Fruit fly (Drosophila melanogaster) whole organism, embryonic: Measurements from ENCODE around the gene Lcp65Ag3.

Experiments
- C15 ChIP-seq: fragments of 200-800 bp; sonication (Bioruptor generic); IDR thresholded peaks from 3 replicates; pipeline ENCODE4 v1.3.6; 2022; ENCODE audit warnings: missing biosample characterization, missing genetic modification characterization
- CG10654 ChIP-seq: fragments of 200-800 bp; sonication (Bioruptor generic); optimal IDR thresholded peaks from 2 replicates; lab custom pipeline; 2016; ENCODE audit warnings: missing biosample characterization, missing genetic modification characterization
- CG11504 ChIP-seq: fragments of 200-800 bp; sonication (Bioruptor generic); optimal IDR thresholded peaks from 3 replicates; lab custom pipeline; 2019; ENCODE audit warnings: missing biosample characterization, mild to moderate bottlenecking, missing genetic modification characterization, moderate library complexity
- CG12236 ChIP-seq: fragments of 200-800 bp; sonication (Bioruptor generic); optimal IDR thresholded peaks from 2 replicates; lab custom pipeline; 2016; ENCODE audit warnings: missing biosample characterization, missing genetic modification characterization
- CG13296 ChIP-seq: fragments of 200-800 bp; sonication (Bioruptor generic); optimal IDR thresholded peaks from 3 replicates; lab custom pipeline; 2018; ENCODE audit warnings: missing biosample characterization, mild to moderate bottlenecking, missing genetic modification characterization
- CG15269 ChIP-seq: fragments of 200-800 bp; sonication (Bioruptor generic); optimal IDR thresholded peaks from 2 replicates; lab custom pipeline; 2018; ENCODE audit warnings: missing biosample characterization, mild to moderate bottlenecking, missing genetic modification characterization, moderate library complexity
- CG1603 ChIP-seq: fragments of 200-800 bp; sonication (Bioruptor generic); optimal IDR thresholded peaks from 2 replicates; lab custom pipeline; 2019; ENCODE audit warnings: missing biosample characterization, mild to moderate bottlenecking, missing genetic modification characterization, moderate library complexity
- CG17361 ChIP-seq: fragments of 200-800 bp; sonication (Bioruptor generic); IDR thresholded peaks from 3 replicates; pipeline ENCODE4 v1.3.6; 2022; ENCODE audit warnings: missing biosample characterization, missing genetic modification characterization
- CG1792 ChIP-seq: fragments of 200-800 bp; sonication (Bioruptor generic); optimal IDR thresholded peaks from 2 replicates; lab custom pipeline; 2016; ENCODE audit warnings: missing biosample characterization, missing genetic modification characterization
- CG2116 ChIP-seq: fragments of 200-800 bp; sonication (Bioruptor generic); optimal IDR thresholded peaks from 3 replicates; lab custom pipeline; 2018; ENCODE audit warnings: missing biosample characterization, mild to moderate bottlenecking, missing genetic modification characterization
- CG30020 ChIP-seq: fragments of 200-800 bp; optimal IDR thresholded peaks from 2 replicates; lab custom pipeline; 2019; ENCODE audit warnings: missing biosample characterization, mild to moderate bottlenecking, missing genetic modification characterization, moderate library complexity
- CG31365 ChIP-seq: fragments of 200-800 bp; sonication (Bioruptor generic); optimal IDR thresholded peaks from 2 replicates; lab custom pipeline; 2018; ENCODE audit warnings: missing biosample characterization, mild to moderate bottlenecking, missing genetic modification characterization
- CG33557 ChIP-seq: fragments of 200-800 bp; sonication (Bioruptor generic); optimal IDR thresholded peaks from 2 replicates; lab custom pipeline; 2019; ENCODE audit warnings: missing biosample characterization, mild to moderate bottlenecking, missing genetic modification characterization, moderate library complexity
- CG34422 ChIP-seq: fragments of 200-800 bp; sonication (Bioruptor generic); IDR thresholded peaks from 3 replicates; pipeline ENCODE4 v1.3.6; 2022; ENCODE audit warnings: missing biosample characterization, missing genetic modification characterization
- CG4282 ChIP-seq: fragments of 200-800 bp; sonication (Bioruptor generic); optimal IDR thresholded peaks from 2 replicates; lab custom pipeline; 2016; ENCODE audit warnings: missing biosample characterization, missing genetic modification characterization
- CG4328 ChIP-seq: fragments of 200-800 bp; sonication (Bioruptor generic); optimal IDR thresholded peaks from 3 replicates; lab custom pipeline; 2017; ENCODE audit warnings: missing biosample characterization, missing genetic modification reagents, missing genetic modification characterization
- CG4617 ChIP-seq: fragments of 200-800 bp; sonication (Bioruptor generic); optimal IDR thresholded peaks from 3 replicates; lab custom pipeline; 2016; ENCODE audit warnings: missing biosample characterization, missing genetic modification characterization, borderline replicate concordance
- CG4854 ChIP-seq: fragments of 200-800 bp; sonication (Bioruptor generic); optimal IDR thresholded peaks from 2 replicates; lab custom pipeline; 2016; ENCODE audit warnings: missing biosample characterization, missing genetic modification characterization, inconsistent platforms
- CG6272 ChIP-seq: fragments of 200-800 bp; sonication (Bioruptor generic); IDR thresholded peaks from 2 replicates; pipeline ENCODE4 v1.3.6; 2022; ENCODE audit warnings: missing biosample characterization, missing genetic modification characterization
- CG7357 ChIP-seq: fragments of 200-800 bp; sonication (Bioruptor generic); IDR thresholded peaks from 3 replicates; pipeline ENCODE4 v1.3.6; 2022; ENCODE audit warnings: missing biosample characterization, missing genetic modification characterization
- CG7963 ChIP-seq: fragments of 200-800 bp; sonication (Bioruptor generic); IDR thresholded peaks from 3 replicates; pipeline ENCODE4 v1.3.6; 2022; ENCODE audit warnings: missing biosample characterization, missing genetic modification characterization; ENCODE audit not compliant: partially characterized antibody
- CG8388 ChIP-seq: fragments of 200-800 bp; sonication (Bioruptor generic); optimal IDR thresholded peaks from 2 replicates; lab custom pipeline; 2019; ENCODE audit warnings: missing biosample characterization, mild to moderate bottlenecking, missing genetic modification characterization, moderate library complexity
- CG9727 ChIP-seq: fragments of 200-800 bp; sonication (Bioruptor generic); optimal IDR thresholded peaks from 3 replicates; lab custom pipeline; 2017; ENCODE audit warnings: missing biosample characterization, mild to moderate bottlenecking, missing genetic modification characterization
- ERR ChIP-seq: fragments of 200-800 bp; sonication (Bioruptor generic); optimal IDR thresholded peaks from 2 replicates; lab custom pipeline; 2016; ENCODE audit warnings: missing biosample characterization, missing genetic modification characterization
- Fer2 ChIP-seq: fragments of 200-800 bp; sonication (Bioruptor generic); optimal IDR thresholded peaks from 2 replicates; lab custom pipeline; 2018; ENCODE audit warnings: missing biosample characterization, mild to moderate bottlenecking, missing genetic modification characterization, moderate library complexity
- Hmr ChIP-seq: fragments of 200-800 bp; sonication (Bioruptor generic); optimal IDR thresholded peaks from 3 replicates; lab custom pipeline; 2017; ENCODE audit warnings: mild to moderate bottlenecking, missing biosample characterization, missing genetic modification reagents, missing genetic modification characterization
- Hmx ChIP-seq: fragments of 200-800 bp; sonication (Bioruptor generic); optimal IDR thresholded peaks from 2 replicates; lab custom pipeline; 2016; ENCODE audit warnings: missing biosample characterization, missing genetic modification characterization
- Lim3 ChIP-seq: fragments of 200-800 bp; sonication (Bioruptor generic); IDR thresholded peaks from 2 replicates; pipeline ENCODE4 v1.3.6; 2022; ENCODE audit warnings: missing biosample characterization, missing genetic modification characterization
- Max ChIP-seq: fragments of 200-800 bp; sonication (Bioruptor generic); optimal IDR thresholded peaks from 2 replicates; lab custom pipeline; 2016; ENCODE audit warnings: missing biosample characterization, mild to moderate bottlenecking, missing genetic modification characterization
- Mrtf ChIP-seq: fragments of 200-800 bp; sonication (Bioruptor generic); IDR thresholded peaks from 3 replicates; pipeline ENCODE4 v1.3.6; 2022; ENCODE audit warnings: missing biosample characterization, missing genetic modification characterization
- NK7.1 ChIP-seq: fragments of 200-800 bp; sonication (Bioruptor generic); optimal IDR thresholded peaks from 3 replicates; lab custom pipeline; 2016; ENCODE audit warnings: missing biosample characterization, missing genetic modification characterization
- Rfx ChIP-seq: fragments of 200-800 bp; sonication (Bioruptor generic); IDR thresholded peaks from 2 replicates; pipeline ENCODE4 v1.3.6; 2022; ENCODE audit warnings: missing biosample characterization, missing genetic modification characterization
- Side ChIP-seq: fragments of 200-800 bp; sonication (Bioruptor generic); optimal IDR thresholded peaks from 2 replicates; lab custom pipeline; 2016; ENCODE audit warnings: missing biosample characterization, missing genetic modification characterization
- Six4 ChIP-seq: fragments of 200-800 bp; sonication (Bioruptor generic); optimal IDR thresholded peaks from 2 replicates; lab custom pipeline; 2016; ENCODE audit warnings: missing biosample characterization, missing genetic modification characterization
- Sox100B ChIP-seq: fragments of 200-800 bp; sonication (Bioruptor generic); optimal IDR thresholded peaks from 3 replicates; lab custom pipeline; 2018; ENCODE audit warnings: missing biosample characterization, mild to moderate bottlenecking, missing genetic modification characterization
- Vsx1 ChIP-seq: fragments of 200-800 bp; sonication (Bioruptor generic); optimal IDR thresholded peaks from 2 replicates; lab custom pipeline; 2017; ENCODE audit warnings: missing biosample characterization, mild to moderate bottlenecking, missing genetic modification characterization, missing genetic modification reagents
- Xrp1 ChIP-seq: fragments of 200-800 bp; sonication (Bioruptor generic); IDR thresholded peaks from 2 replicates; pipeline ENCODE4 v1.3.6; 2022; ENCODE audit warnings: missing biosample characterization, missing genetic modification characterization
- bsh ChIP-seq, 2 experiments: fragments of 200-800 bp; sonication (Bioruptor generic); optimal IDR thresholded peaks; 2 replicates each; lab custom pipeline; 2017 to 2018; ENCODE audit warnings: mild to moderate bottlenecking in 2 of 2, missing biosample characterization in 2 of 2, missing genetic modification characterization in 2 of 2, moderate library complexity in 1 of 2
- dmrt99B ChIP-seq: fragments of 200-800 bp; sonication (Bioruptor generic); optimal IDR thresholded peaks from 2 replicates; lab custom pipeline; 2018; ENCODE audit warnings: missing biosample characterization, mild to moderate bottlenecking, missing genetic modification characterization, moderate library complexity
- dysf ChIP-seq: fragments of 200-800 bp; sonication (Bioruptor generic); IDR thresholded peaks from 3 replicates; pipeline ENCODE4 v1.3.6; 2022; ENCODE audit warnings: missing biosample characterization, missing genetic modification characterization
- eve ChIP-seq, 2 experiments: fragments of >200 bp; optimal IDR thresholded peaks; 2 replicates each; lab custom pipeline; 2017; ENCODE audit warnings: missing biosample characterization in 2 of 2, missing genetic modification characterization in 2 of 2
- gcm2 ChIP-seq: fragments of 200-800 bp; sonication (Bioruptor generic); optimal IDR thresholded peaks from 2 replicates; lab custom pipeline; 2016; ENCODE audit warnings: missing biosample characterization, missing genetic modification characterization
- inv ChIP-seq: fragments of 200-800 bp; sonication (Bioruptor generic); IDR thresholded peaks from 2 replicates; pipeline ENCODE4 v1.3.6; 2022; ENCODE audit warnings: missing biosample characterization, missing genetic modification characterization; ENCODE audit not compliant: partially characterized antibody
- mirr ChIP-seq: fragments of 200-800 bp; sonication (Bioruptor generic); optimal IDR thresholded peaks from 3 replicates; lab custom pipeline; 2018; ENCODE audit warnings: missing biosample characterization, mild to moderate bottlenecking, missing genetic modification characterization
- p53 ChIP-seq: fragments of 200-800 bp; sonication (Bioruptor generic); optimal IDR thresholded peaks from 2 replicates; lab custom pipeline; 2016; ENCODE audit warnings: missing biosample characterization, missing genetic modification characterization
- sisA ChIP-seq: fragments of 200-800 bp; sonication (Bioruptor generic); IDR thresholded peaks from 2 replicates; pipeline ENCODE4 v1.3.6; 2022; ENCODE audit warnings: missing biosample characterization, missing genetic modification characterization
- slou ChIP-seq: fragments of 200-800 bp; sonication (Bioruptor generic); optimal IDR thresholded peaks from 3 replicates; lab custom pipeline; 2016; ENCODE audit warnings: missing biosample characterization, missing genetic modification characterization
- sna ChIP-seq: fragments of 200-800 bp; sonication (Bioruptor generic); IDR thresholded peaks from 2 replicates; pipeline ENCODE4 v1.3.6; 2022; ENCODE audit warnings: missing biosample characterization, missing genetic modification characterization; ENCODE audit not compliant: partially characterized antibody
- tio ChIP-seq: fragments of 200-800 bp; sonication (Bioruptor generic); optimal IDR thresholded peaks from 2 replicates; lab custom pipeline; 2017; ENCODE audit warnings: missing biosample characterization, missing genetic modification characterization, inconsistent platforms
- tup ChIP-seq: fragments of 200-800 bp; sonication (Bioruptor generic); optimal IDR thresholded peaks from 2 replicates; lab custom pipeline; 2016; ENCODE audit warnings: missing biosample characterization, mild to moderate bottlenecking, missing genetic modification characterization, moderate library complexity

The Lcp65Ag3 gene

dm6 chr3L:6157327-6158032 is 26.7 kb upstream of the Lcp65Ag3 start, which contains the start of gene CG13297 (continued):
- TF ChIP-seq CG9727: no peak
- TF ChIP-seq mirr (GFP tag; lab: Kevin White, UChicago): no peak
- TF ChIP-seq inv (GFP tag; lab: Robert Waterston, UW): no peak
- peak; percentile 6 for TF ChIP-seq Hmr (GFP tag; lab: Kevin White, UChicago)
- TF ChIP-seq CG13296: peak; percentile 85
- no peak for TF ChIP-seq tup
- TF ChIP-seq CG4617 (GFP tag; lab: Kevin White, UChicago): no peak
- TF ChIP-seq Sox100B (GFP tag; lab: Kevin White, UChicago): peak; percentile 84
- TF ChIP-seq gcm2 (GFP tag; lab: Kevin White, UChicago): no peak
- TF ChIP-seq Six4 (GFP tag; lab: Kevin White, UChicago): no peak
- TF ChIP-seq CG4328 (GFP tag; lab: Kevin White, UChicago): no peak
- TF ChIP-seq Side: no peak
- no peak for TF ChIP-seq CG1603
- TF ChIP-seq dmrt99B (tag; lab: Kevin White, UChicago): peak; percentile 88
- peak; percentile 73 for TF ChIP-seq CG17361 (GFP tag; lab: Robert Waterston, UW)
- no peak for TF ChIP-seq CG4282 (GFP tag; lab: Kevin White, UChicago)
- TF ChIP-seq slou: no peak
- TF ChIP-seq C15 (GFP tag; lab: Robert Waterston, UW): no peak
- TF ChIP-seq Vsx1 (GFP tag; lab: Kevin White, UChicago): peak; percentile 46
- TF ChIP-seq CG34422 (GFP tag; lab: Robert Waterston, UW): no peak
- TF ChIP-seq dysf (GFP tag; lab: Robert Waterston, UW): peak; percentile 57; the same call in 2 of the 3 replicates
- TF ChIP-seq CG7357 (GFP tag; lab: Robert Waterston, UW): no peak
- TF ChIP-seq CG8388 (GFP tag; lab: Kevin White, UChicago): peak; percentile 48
- peak; percentile 32 for TF ChIP-seq tio (GFP tag; lab: Kevin White, UChicago)
- no peak for TF ChIP-seq CG33557 (GFP tag; lab: Kevin White, UChicago)
- peak; percentile 75 for TF ChIP-seq CG15269 (tag; lab: Kevin White, UChicago)
- TF ChIP-seq CG4854: no peak
- TF ChIP-seq Lim3 (GFP tag; lab: Robert Waterston, UW): no peak
- peak; percentile 19 for TF ChIP-seq Max (GFP tag; lab: Kevin White, UChicago)
- TF ChIP-seq sisA (GFP tag; lab: Robert Waterston, UW): peak; percentile 55
- TF ChIP-seq CG6272 (GFP tag; lab: Robert Waterston, UW): no peak
- no peak for TF ChIP-seq p53 (GFP tag; lab: Kevin White, UChicago)
- no peak for TF ChIP-seq CG1792
- TF ChIP-seq CG30020: no peak
- no peak for TF ChIP-seq NK7.1 (GFP tag; lab: Kevin White, UChicago)
- TF ChIP-seq Mrtf (GFP tag; lab: Robert Waterston, UW): no peak
- TF ChIP-seq CG10654 (GFP tag; lab: Kevin White, UChicago): peak; percentile 19
- TF ChIP-seq Fer2 (tag; lab: Kevin White, UChicago): no peak
- 0 out of 2 replicates have a peak, but pooled peaks have one; percentile 22 for TF ChIP-seq Rfx (GFP tag; lab: Robert Waterston, UW)
- no peak for TF ChIP-seq sna (GFP tag; lab: Robert Waterston, UW)
- no peak for TF ChIP-seq ERR (GFP tag; lab: Kevin White, UChicago)
- peak; percentile 86 for TF ChIP-seq CG11504
- TF ChIP-seq CG7963: no peak
- TF ChIP-seq CG2116 (GFP tag; lab: Kevin White, UChicago): no peak
- TF ChIP-seq Xrp1 (GFP tag; lab: Robert Waterston, UW): peak; percentile 33; the same call in 1 of the 2 replicates
- TF ChIP-seq bsh (GFP tag; optimal IDR thresholded peaks at IDR 0.05; lab: Kevin White, UChicago): no peak
- no peak for TF ChIP-seq Hmx (GFP tag; lab: Kevin White, UChicago)
- TF ChIP-seq CG31365: no peak
- TF ChIP-seq CG12236 (GFP tag; lab: Kevin White, UChicago): no peak
- TF ChIP-seq eve (GFP tag; optimal IDR thresholded peaks at IDR 0.05; lab: Kevin White, UChicago): peak in 1 of 2 experiments; percentile 48
